Fruit fly (Drosophila melanogaster): Measurements from ENCODE around the gene CG17197.
A peak's percentile ranks its signal among the peaks of the same experiment; 100 is the strongest.

The CG17197 gene

dm6 chr3R:25755864-25756507 lies 19.2 kb downstream of the CG17197 start:
- TF ChIP-seq CG16863 (GFP tag; optimal IDR thresholded peaks at IDR 0.05) = no peak
- no peak for TF ChIP-seq Dip3 (GFP tag; optimal IDR thresholded peaks at IDR 0.05)
- TF ChIP-seq CG33557 (GFP tag; optimal IDR thresholded peaks at IDR 0.05) = no peak
- TF ChIP-seq kah (GFP tag; optimal IDR thresholded peaks at IDR 0.05) = no peak
- peak; percentile 95 for TF ChIP-seq Awh (GFP tag; IDR thresholded peaks at IDR 0.05)
- TF ChIP-seq grn (GFP tag; optimal IDR thresholded peaks at IDR 0.05) = peak; percentile 17
- TF ChIP-seq Poxn (GFP tag; IDR thresholded peaks at IDR 0.05) = no peak
- TF ChIP-seq dysf (GFP tag; IDR thresholded peaks at IDR 0.05) = no peak
- no peak for TF ChIP-seq CG2199 (GFP tag; IDR thresholded peaks at IDR 0.05)
- TF ChIP-seq B-H2 (GFP tag; optimal IDR thresholded peaks at IDR 0.05) = peak; percentile 21
- peak; percentile 85 for TF ChIP-seq vvl (GFP tag; IDR thresholded peaks at IDR 0.05)
- no peak for TF ChIP-seq ken (GFP tag; IDR thresholded peaks at IDR 0.05)
- TF ChIP-seq CG13894 (tag; optimal IDR thresholded peaks at IDR 0.05) = peak; percentile 7
- no peak for TF ChIP-seq jigr1 (GFP tag; IDR thresholded peaks at IDR 0.05)
- no peak for TF ChIP-seq Abd-B (GFP tag; optimal IDR thresholded peaks at IDR 0.05)
- TF ChIP-seq CG2889 (GFP tag; IDR thresholded peaks at IDR 0.05) = no peak
- TF ChIP-seq sug (tag; optimal IDR thresholded peaks at IDR 0.05) = peak; percentile 22
- TF ChIP-seq mirr (GFP tag; optimal IDR thresholded peaks at IDR 0.05) = peak; percentile 62
- no peak for TF ChIP-seq Bteb2 (GFP tag; optimal IDR thresholded peaks at IDR 0.05)
- no peak for TF ChIP-seq nerfin-1 (tag; optimal IDR thresholded peaks at IDR 0.05)
- peak; percentile 7 for TF ChIP-seq CG12769 (tag; optimal IDR thresholded peaks at IDR 0.05)
- TF ChIP-seq chinmo (GFP tag; IDR thresholded peaks at IDR 0.05; ENCODE audit: partially characterized antibody) = 0 out of 4 replicates have a peak, but pooled peaks have one; percentile 58
- no peak for TF ChIP-seq Bdp1 (GFP tag; optimal IDR thresholded peaks at IDR 0.05)
- peak; percentile 48 for TF ChIP-seq sens (GFP tag)
- TF ChIP-seq CG31224 (GFP tag; IDR thresholded peaks at IDR 0.05) = 0 out of 2 replicates have a peak, but pooled peaks have one; percentile 30
- TF ChIP-seq CG15479 (GFP tag; optimal IDR thresholded peaks at IDR 0.05) = no peak
- TF ChIP-seq abd-A (tag; optimal IDR thresholded peaks at IDR 0.05) = peak; percentile 88
- no peak for TF ChIP-seq CG32767 (GFP tag; IDR thresholded peaks at IDR 0.05)
- peak; percentile 22 for TF ChIP-seq CG2120 (GFP tag; optimal IDR thresholded peaks at IDR 0.05)
- TF ChIP-seq CG3281 (GFP tag; optimal IDR thresholded peaks at IDR 0.05) = no peak
- peak; percentile 92 for TF ChIP-seq exex (tag; optimal IDR thresholded peaks at IDR 0.05)
- no peak for TF ChIP-seq Sox100B (GFP tag; optimal IDR thresholded peaks at IDR 0.05)
- no peak for TF ChIP-seq rib (GFP tag; IDR thresholded peaks at IDR 0.05)
- no peak for TF ChIP-seq eve (GFP tag; optimal IDR thresholded peaks at IDR 0.05)

dm6 chr3R:25754844-25755429 lies 20.2 kb downstream of the CG17197 start:
- no peak for TF ChIP-seq Sox100B (GFP tag; optimal IDR thresholded peaks at IDR 0.05)
- 0 out of 2 replicates have a peak, but pooled peaks have one; percentile 18 for TF ChIP-seq CG14667 (GFP tag; IDR thresholded peaks at IDR 0.05)
- no peak for TF ChIP-seq CG2129 (GFP tag; IDR thresholded peaks at IDR 0.05; ENCODE audit: partially characterized antibody)
- TF ChIP-seq CG3407 (GFP tag; optimal IDR thresholded peaks at IDR 0.05) = no peak
- TF ChIP-seq BtbVII (GFP tag; optimal IDR thresholded peaks at IDR 0.05) = no peak
- TF ChIP-seq CG10462 (GFP tag; optimal IDR thresholded peaks at IDR 0.05) = no peak
- no peak for TF ChIP-seq CG15601 (tag; optimal IDR thresholded peaks at IDR 0.05)
- no peak for TF ChIP-seq twi (tag; optimal IDR thresholded peaks at IDR 0.05)
- TF ChIP-seq HHEX (GFP tag; optimal IDR thresholded peaks at IDR 0.05) = no peak
- no peak for TF ChIP-seq Kr (GFP tag; optimal IDR thresholded peaks at IDR 0.05)
- TF ChIP-seq chm (GFP tag; IDR thresholded peaks at IDR 0.05) = no peak
- TF ChIP-seq CG3838 (GFP tag; optimal IDR thresholded peaks at IDR 0.05) = no peak
- TF ChIP-seq Ssrp (tag; optimal IDR thresholded peaks at IDR 0.05) = no peak
- no peak for TF ChIP-seq CG7357 (GFP tag; IDR thresholded peaks at IDR 0.05)
- TF ChIP-seq CrebB (tag; optimal IDR thresholded peaks at IDR 0.05) = no peak
- no peak for TF ChIP-seq prd (optimal IDR thresholded peaks at IDR 0.05)
- TF ChIP-seq prd (GFP tag; IDR thresholded peaks at IDR 0.05) = peak; percentile 53; the same call in 1 of the 3 replicates
- TF ChIP-seq CG34224 (GFP tag; IDR thresholded peaks at IDR 0.05; ENCODE audit: partially characterized antibody) = no peak
- no peak for TF ChIP-seq klu (GFP tag; IDR thresholded peaks at IDR 0.05)

Data from whole organism, embryonic.